Fruit fly (Drosophila melanogaster) ovary, adult (tissue): ENCODE data around the gene mav.

Experiments used
- CG17801 ChIP-seq: fragments of 200-800 bp; optimal IDR thresholded peaks from 2 replicates; lab custom pipeline; 2019; ENCODE audit warnings: missing biosample characterization, mild to moderate bottlenecking, missing genetic modification characterization, moderate library complexity; ENCODE audit not compliant: partially characterized antibody

mav gene

DNA sequence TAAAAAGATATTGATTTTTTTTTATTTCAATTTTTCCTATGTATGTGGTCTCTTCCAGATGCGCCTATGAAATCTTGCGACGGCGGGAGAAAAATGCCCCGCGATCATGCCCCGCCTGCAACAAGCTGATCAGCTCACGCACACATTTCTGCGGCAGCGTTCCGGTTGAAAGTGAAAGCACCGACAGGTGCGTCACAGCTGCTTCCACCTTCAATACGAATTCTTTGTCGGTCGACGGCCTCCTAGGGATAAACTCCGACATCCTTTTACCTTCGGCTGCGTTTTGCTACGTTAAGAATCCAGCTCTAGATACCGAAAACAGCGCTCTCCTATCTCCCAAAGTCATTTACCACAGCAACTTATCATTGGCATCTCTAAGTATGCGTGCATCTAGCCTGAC is 37.3 kb downstream of the mav start:
- TF ChIP-seq CG17801 (GFP tag; lab: Kevin White, UChicago), result no peak

- TF ChIP-seq CG17801 (GFP tag; lab: Kevin White, UChicago), result no peak
These were observed 43.0 kb downstream of the mav start, which contains the start of gene CG1909 for dm6 chr4:582836-583235. CG1909 (plus strand) TSS chr4:583108.

DNA sequence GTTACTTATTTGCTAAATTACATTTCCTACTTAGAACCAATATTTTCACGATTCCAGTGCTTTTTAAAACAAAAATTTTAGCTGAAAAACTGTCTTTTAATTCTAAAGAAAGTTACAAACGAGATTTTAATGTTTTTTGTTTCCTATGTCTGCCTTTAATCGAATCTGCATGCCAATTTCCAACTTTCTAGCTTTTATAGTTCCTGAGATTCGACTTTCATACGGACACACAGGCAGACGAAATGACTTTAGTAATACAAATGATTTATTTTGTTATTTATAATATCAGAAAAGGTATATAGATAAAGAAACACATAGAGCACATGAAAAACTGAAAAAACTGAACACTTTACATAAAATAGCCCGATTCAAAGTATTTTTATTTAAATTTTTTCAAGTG is 49.4 kb downstream of the mav start:
- TF ChIP-seq CG17801 (GFP tag; lab: Kevin White, UChicago), result no peak
